Fruit fly (Drosophila melanogaster) ovary, adult (tissue): ENCODE results near the gene Culd.
A peak's percentile ranks its signal among the peaks of the same experiment; 100 is the strongest.

Source experiments
- CG17801 ChIP-seq: fragments of 200-800 bp; optimal IDR thresholded peaks from 2 replicates; lab custom pipeline; 2019; ENCODE audit warnings: missing biosample characterization, mild to moderate bottlenecking, missing genetic modification characterization, moderate library complexity; ENCODE audit not compliant: partially characterized antibody

The Culd gene

DNA sequence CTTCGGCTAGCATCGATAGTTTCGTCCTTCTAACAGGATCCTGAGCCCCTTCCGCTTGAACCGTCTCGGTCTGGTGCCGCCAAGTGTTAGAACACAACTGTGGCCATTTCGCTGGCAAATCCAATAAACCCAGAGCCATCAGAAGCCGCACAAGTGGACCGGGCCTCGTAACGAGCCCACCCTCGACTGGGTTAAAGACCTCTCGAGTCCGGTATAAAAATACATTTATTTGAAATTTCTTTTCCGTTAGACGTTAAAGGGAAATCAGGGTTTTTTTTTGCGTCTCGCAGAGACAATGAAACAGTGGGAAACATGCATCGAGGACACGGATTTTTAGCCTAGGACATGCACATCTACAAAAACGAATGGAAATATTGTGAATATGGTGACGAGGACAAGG lies at the start of gene Culd:
Culd (minus strand) TSS at position 101 of the 400 bp plus-strand sequence.
- no peak for TF ChIP-seq CG17801 (GFP tag; lab: Kevin White, UChicago)

DNA sequence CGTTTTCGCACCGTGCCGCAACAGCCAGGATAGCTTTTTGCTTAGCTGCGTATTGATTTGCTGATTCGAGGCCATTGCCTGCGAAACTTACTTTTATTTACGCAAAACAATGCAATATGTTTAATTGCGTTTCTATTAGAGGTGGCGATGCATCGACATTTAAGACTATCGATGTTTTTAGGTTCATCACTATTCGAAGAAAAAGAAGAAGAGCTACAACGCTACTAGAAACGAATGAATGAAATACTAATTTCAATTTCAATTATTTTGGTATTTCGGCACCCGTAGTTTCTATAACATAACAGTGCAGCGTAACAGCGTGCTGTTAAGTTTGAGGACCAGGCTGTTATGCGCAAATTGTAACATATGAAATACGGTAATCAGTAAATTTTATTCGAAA lies 49.0 kb upstream of the Culd start, which contains the start of the genes Tpt, mkg-p and CG13667:
Tpt (minus strand) TSS at position 155 of the 400 bp plus-strand sequence.
mkg-p (minus strand) TSS at position 155 of the 400 bp plus-strand sequence.
CG13667 (plus strand) TSS at position 332 of the 400 bp plus-strand sequence.
- no peak for TF ChIP-seq CG17801 (GFP tag; lab: Kevin White, UChicago)

- TF ChIP-seq CG17801 (GFP tag; lab: Kevin White, UChicago): peak; percentile 95
These were observed 42.8 kb upstream of the Culd start for dm6 chr3L:8398763-8399445.

DNA sequence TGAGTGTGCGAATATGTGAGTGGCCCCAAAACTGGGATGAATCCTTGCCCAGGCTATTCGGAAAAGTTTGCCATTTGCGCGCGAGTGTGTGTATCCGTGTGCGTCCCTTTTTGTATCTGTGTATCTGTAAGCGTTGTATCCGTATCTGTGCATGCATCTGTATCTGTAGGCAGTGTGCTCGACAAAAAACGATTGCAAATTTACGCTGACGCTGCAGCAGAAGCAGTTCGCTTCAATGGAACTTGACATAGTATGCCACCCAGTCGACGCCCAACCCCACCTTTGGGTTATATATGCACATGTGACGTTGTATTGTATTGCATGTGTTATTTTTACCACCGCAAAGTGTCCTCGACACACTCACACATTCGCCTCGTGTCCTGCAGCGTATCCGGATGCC lies 40.1 kb upstream of the Culd start:
- TF ChIP-seq CG17801 (GFP tag; lab: Kevin White, UChicago): no peak

DNA sequence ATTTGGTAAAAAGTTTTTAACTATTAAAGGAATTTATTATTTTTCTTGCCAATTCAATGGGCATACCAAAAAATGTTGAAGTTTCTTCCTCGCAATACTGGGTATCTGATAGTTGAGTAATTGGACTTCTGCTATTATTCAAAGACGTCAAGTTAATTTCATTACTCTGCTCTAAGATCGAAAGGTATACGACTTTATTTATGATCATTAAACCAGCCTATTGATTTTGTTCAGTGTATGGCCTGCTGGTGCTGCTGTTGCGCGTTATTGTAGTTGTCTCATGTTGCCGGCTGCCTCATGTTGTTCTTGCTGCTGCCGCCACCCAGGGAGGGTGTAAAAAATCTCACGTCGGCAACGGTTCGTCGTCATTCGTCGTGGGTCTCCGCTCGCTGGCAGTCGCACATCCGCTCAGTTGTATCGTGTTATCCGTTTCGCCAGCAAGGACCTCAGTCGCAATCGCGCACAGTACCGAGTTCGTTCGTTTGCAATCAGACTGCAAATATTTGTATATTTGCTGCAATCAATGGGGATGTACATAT lies 39.6 kb upstream of the Culd start, which contains the start of gene CG7120:
CG7120 (plus strand) TSS at position 371 of the 539 bp plus-strand sequence.
- TF ChIP-seq CG17801 (GFP tag; lab: Kevin White, UChicago): no peak

DNA sequence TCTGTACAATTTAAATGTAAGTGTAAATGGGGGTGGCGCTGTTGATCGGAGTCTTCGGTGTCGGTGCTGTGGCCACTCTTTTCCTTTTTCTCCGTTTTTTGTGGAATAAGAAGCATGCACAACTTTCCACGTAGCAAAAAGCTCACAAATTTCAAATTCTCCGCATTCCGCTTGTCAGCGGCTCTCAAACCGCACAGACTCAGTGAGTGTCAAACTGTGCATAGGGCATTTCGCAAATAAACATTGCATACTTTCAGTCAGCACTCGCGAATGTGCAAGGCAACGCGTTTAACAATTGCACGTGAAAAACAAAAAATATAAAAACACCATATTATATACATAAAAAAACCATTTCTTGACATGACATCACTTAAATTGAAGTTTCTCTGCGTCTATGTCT lies 38.8 kb upstream of the Culd start:
- TF ChIP-seq CG17801 (GFP tag; lab: Kevin White, UChicago): no peak

DNA sequence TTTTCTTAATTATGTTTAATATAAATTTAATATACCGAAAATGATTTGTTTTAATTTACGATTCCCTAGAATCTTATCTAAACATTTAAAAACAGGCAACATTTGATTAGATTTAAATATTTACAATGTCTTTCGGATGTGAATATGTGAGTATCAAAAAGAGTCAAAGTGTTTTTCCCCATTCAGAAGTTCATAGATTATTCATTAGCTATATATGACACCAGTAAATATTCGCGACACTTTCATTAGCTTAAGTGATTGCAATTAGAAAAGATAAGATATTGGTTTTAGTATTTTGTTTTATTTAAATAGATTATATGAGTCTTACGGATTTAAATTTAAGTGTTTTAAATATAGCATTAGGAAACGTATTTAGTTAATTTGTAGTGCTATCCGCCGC lies 38.0 kb upstream of the Culd start:
- no peak for TF ChIP-seq CG17801 (GFP tag; lab: Kevin White, UChicago)

- no peak for TF ChIP-seq CG17801 (GFP tag; lab: Kevin White, UChicago)
These were observed 37.5 kb upstream of the Culd start, which contains the start of gene Jon66Cii for dm6 chr3L:8393549-8393948. Gene Jon66Cii, minus strand, starts transcription at chr3L:8393649.

DNA sequence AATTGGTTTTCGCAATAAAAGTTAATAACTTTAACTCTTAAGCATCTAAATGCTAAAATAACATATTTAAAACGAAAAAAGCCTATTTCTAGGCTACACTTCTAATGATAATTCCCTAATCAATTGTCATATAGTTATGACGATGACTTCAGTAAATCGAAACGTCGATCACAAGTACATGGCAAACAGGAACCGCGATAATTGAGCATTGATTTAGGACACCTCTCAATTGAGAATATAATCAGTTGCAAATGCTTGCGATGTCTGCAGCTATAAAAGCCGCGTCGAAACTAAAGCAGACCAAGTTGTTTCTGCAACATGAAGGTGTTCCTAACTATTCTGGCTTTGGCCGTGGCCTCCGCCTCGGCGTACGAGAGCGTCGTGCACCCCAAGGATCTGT lies 35.1 kb upstream of the Culd start, which contains the start of gene Jon66Ci:
Jon66Ci (plus strand) TSS at position 301 of the 400 bp plus-strand sequence.
- no peak for TF ChIP-seq CG17801 (GFP tag; lab: Kevin White, UChicago)

DNA sequence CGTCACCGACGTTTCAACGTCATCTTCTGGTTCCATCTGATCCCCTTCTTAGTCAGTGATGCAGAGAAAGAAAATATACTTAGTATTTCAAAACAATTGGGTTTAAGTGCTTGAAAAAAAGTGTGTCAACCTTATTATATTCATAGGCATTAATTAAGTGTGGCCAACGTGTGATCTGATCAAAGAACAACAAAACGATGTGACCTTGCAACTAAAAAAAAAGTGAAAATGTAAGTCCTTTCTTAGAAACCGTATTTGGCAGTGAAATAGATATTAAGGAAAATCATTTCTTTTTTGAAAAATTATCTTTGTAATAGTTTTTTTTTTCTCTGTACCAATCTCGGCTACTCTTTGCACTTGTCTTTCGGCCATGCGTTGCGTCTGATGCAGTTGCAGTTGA lies 29.0 kb upstream of the Culd start:
- TF ChIP-seq CG17801 (GFP tag; lab: Kevin White, UChicago): no peak

DNA sequence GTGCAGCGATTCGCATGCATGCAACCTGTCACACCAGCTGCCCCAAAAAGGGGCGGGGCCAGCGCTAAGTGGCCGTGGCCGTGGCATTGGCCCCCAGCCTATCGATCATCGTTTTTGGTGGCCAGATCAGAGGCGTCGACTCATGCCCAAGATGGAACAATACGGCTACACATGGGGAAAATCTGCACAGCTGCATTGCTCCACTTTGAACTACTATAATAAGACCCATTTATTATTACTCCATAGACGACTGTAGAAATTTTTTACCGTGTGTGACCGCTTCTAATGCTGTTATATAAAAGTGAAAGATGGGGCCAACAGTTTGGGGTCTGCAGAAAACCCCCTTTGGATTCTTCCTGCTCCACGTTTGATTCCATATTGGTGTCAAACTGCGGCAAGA lies 27.9 kb upstream of the Culd start:
- no peak for TF ChIP-seq CG17801 (GFP tag; lab: Kevin White, UChicago)

DNA sequence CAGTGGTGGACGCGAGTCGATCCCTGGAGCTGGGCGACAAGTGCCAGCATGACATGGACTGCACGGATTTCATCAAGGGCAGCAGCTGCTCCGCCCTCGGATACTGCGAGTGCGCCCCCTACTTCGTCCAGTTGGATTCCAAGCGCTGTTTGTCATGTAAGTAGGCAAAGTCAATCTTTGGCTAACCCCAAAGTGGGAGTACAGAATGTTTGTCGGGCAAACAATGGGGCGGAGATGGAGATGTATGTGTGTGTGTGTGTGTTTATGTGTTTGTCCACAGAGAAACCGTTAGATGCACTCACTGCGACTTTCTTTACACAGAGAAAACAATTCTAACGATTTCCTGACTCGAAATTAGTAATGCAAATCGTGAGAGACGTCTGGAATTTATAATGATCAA lies 23.1 kb upstream of the Culd start:
- TF ChIP-seq CG17801 (GFP tag; lab: Kevin White, UChicago): no peak

DNA sequence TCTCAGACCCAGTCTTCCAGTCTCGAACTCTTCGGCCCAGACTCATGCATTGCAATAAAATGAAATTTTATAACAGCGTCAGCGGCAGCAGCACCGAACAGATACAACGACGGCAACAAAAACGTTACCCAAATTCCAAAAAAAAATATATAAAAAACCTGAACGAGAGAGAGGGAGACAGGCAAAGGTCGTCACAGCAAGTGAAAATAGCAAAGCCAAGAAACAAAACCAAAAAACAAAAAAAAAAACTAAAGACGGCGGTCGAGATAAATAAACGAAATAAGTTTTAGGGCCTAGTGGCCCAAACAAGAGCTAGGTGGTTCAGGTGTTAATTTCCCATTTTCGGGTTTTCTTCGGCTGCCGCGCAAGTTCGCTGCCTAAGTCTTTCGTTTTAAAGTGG lies 18.0 kb upstream of the Culd start:
- no peak for TF ChIP-seq CG17801 (GFP tag; lab: Kevin White, UChicago)

DNA sequence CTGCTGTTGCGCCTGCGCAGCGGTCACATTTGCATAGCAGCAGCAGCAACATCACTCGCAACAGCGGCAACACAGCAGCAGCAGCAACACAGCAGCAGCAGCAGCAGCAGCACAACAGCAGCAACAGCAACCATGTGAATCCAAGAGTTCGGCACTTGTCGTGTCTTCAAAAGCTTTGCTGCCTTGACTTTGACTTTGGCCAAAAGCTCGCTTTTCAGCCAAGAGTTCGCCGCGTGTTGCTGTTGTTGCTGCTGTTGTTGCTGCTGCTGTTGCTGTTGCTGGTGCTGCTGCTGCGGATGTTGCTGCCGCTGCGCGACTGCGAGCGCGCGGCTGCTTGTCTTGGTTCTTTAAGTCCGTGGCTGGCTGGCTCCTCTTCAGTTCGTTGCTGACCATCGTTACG lies 15.9 kb upstream of the Culd start, which contains the start of gene ImpE1:
ImpE1 (plus strand) TSS at position 371 of the 400 bp plus-strand sequence.
- no peak for TF ChIP-seq CG17801 (GFP tag; lab: Kevin White, UChicago)

DNA sequence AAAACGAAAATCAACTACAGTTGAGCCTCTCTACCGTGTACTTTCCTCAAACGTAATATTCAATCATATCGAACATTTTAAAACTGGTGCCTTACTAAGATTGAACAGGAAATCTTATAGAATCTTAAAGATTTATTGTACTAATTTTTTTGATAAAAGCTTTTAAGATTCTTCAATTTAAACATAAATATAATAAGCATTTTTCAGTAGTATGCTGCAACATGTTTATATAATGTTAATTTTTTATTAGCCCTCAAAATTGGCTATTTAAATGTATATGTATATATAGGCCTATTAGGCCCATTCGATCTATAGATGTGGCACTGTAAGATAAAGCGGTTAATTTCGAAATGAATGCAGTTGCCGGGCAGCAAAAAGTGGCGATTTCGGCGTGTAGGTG lies 15.4 kb upstream of the Culd start:
- TF ChIP-seq CG17801 (GFP tag; lab: Kevin White, UChicago): no peak

- no peak for TF ChIP-seq CG17801 (GFP tag; lab: Kevin White, UChicago)
These were observed 14.8 kb upstream of the Culd start for dm6 chr3L:8370922-8371321.
